Worm (Caenorhabditis elegans): Measurements from ENCODE around the gene slc-28.1.

ce11 chrV:3428697-3429096 is 34.9 kb upstream of the slc-28.1 start, which contains the start of gene srab-20:
- no peak for TF ChIP-seq nhr-237 (tag; optimal IDR thresholded peaks at IDR 0.05)
- no peak for TF ChIP-seq unc-39 (tag; optimal IDR thresholded peaks at IDR 0.05)
- no peak for TF ChIP-seq ham-2 (GFP tag; optimal IDR thresholded peaks at IDR 0.05)
- no peak for TF ChIP-seq unc-62 (GFP tag; optimal IDR thresholded peaks at IDR 0.05)
- TF ChIP-seq nhr-76 (tag; optimal IDR thresholded peaks at IDR 0.05): no peak
- no peak for TF ChIP-seq snpc-4 (tag; optimal IDR thresholded peaks at IDR 0.05)
- TF ChIP-seq ces-1 (GFP tag; optimal IDR thresholded peaks at IDR 0.05): no peak
- no peak for TF ChIP-seq elt-1 (tag; optimal IDR thresholded peaks at IDR 0.05; ENCODE audit: borderline replicate concordance, insufficient read depth)
- TF ChIP-seq flh-1 (GFP tag; optimal IDR thresholded peaks at IDR 0.05): no peak
- TF ChIP-seq nhr-28 (tag; optimal IDR thresholded peaks at IDR 0.05): no peak

Data from whole organism, mixed stage, embryonic.